Fruit fly (Drosophila melanogaster): ENCODE measurements around the gene mge.

The mge gene

DNA sequence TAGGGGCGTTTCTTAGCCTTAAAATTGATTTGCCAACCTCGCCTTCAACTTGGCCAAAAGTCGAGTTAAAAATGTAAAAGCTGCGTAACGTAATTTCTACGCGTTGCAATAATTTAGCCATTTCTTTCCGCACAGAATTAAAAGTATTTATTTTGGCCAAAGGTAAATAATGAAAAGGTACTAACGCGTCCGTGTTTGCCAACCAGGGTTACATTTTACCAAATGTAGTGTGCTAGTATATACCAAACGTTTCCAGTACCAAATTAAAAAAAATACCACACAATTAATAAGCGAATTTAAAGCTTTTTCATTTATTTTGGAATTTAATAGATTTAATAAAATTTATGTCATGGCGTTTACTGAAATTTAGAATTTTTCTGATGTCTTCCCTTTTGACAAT, 10.8 kb downstream of the mge start, which contains the start of gene Ccz1 (continued):
- peak; percentile 63 for TF ChIP-seq CG15269 (tag; optimal IDR thresholded peaks at IDR 0.05)
- TF ChIP-seq lbe (GFP tag; optimal IDR thresholded peaks at IDR 0.05): peak; percentile 69
- TF ChIP-seq Usf (GFP tag; optimal IDR thresholded peaks at IDR 0.05): no peak
- TF ChIP-seq MESR4 (GFP tag; optimal IDR thresholded peaks at IDR 0.05): peak; percentile 37
- peak; percentile 32 for TF ChIP-seq CG17802 (tag; optimal IDR thresholded peaks at IDR 0.05)
- peak; percentile 71 for TF ChIP-seq maf-S (GFP tag; optimal IDR thresholded peaks at IDR 0.05)
- TF ChIP-seq Dad (GFP tag; optimal IDR thresholded peaks at IDR 0.05): peak; percentile 51
- peak; percentile 25 for TF ChIP-seq Fer2 (tag; optimal IDR thresholded peaks at IDR 0.05)
- peak; percentile 53 for TF ChIP-seq CG12236 (GFP tag; optimal IDR thresholded peaks at IDR 0.05)
- no peak for TF ChIP-seq Kr (GFP tag; optimal IDR thresholded peaks at IDR 0.05)
- TF ChIP-seq CG2678 (tag; optimal IDR thresholded peaks at IDR 0.05): peak; percentile 59
- TF ChIP-seq B-H1 (GFP tag; IDR thresholded peaks at IDR 0.05): no peak
- no peak for TF ChIP-seq corto (GFP tag; optimal IDR thresholded peaks at IDR 0.05)
- TF ChIP-seq gro (GFP tag; optimal IDR thresholded peaks at IDR 0.05): peak; percentile 57
- peak; percentile 71 for TF ChIP-seq CG2875 (GFP tag; optimal IDR thresholded peaks at IDR 0.05)
- TF ChIP-seq CG30403 (GFP tag; optimal IDR thresholded peaks at IDR 0.05): peak; percentile 59
- TF ChIP-seq CG12299 (tag; optimal IDR thresholded peaks at IDR 0.05): peak; percentile 35
- TF ChIP-seq ewg (GFP tag; optimal IDR thresholded peaks at IDR 0.05): peak; percentile 67
- TF ChIP-seq CG1529 (GFP tag; optimal IDR thresholded peaks at IDR 0.05): peak; percentile 56
- peak; percentile 12 for TF ChIP-seq gcm (GFP tag; optimal IDR thresholded peaks at IDR 0.05)
- TF ChIP-seq CG9817 (tag; optimal IDR thresholded peaks at IDR 0.05): peak; percentile 52
- TF ChIP-seq tio (GFP tag; optimal IDR thresholded peaks at IDR 0.05): peak; percentile 81
- peak; percentile 75 for TF ChIP-seq CG17359 (tag; optimal IDR thresholded peaks at IDR 0.05)
- TF ChIP-seq zf30C (GFP tag; optimal IDR thresholded peaks at IDR 0.05): no peak
- TF ChIP-seq CG15601 (tag; optimal IDR thresholded peaks at IDR 0.05): peak; percentile 76
- peak; percentile 66 for TF ChIP-seq her (GFP tag; optimal IDR thresholded peaks at IDR 0.05)
- TF ChIP-seq chn (GFP tag; optimal IDR thresholded peaks at IDR 0.05): peak; percentile 62
- TF ChIP-seq CG12219 (GFP tag; optimal IDR thresholded peaks at IDR 0.05): no peak
- no peak for TF ChIP-seq CG10565 (GFP tag; optimal IDR thresholded peaks at IDR 0.05)
- TF ChIP-seq CG15073 (GFP tag; optimal IDR thresholded peaks at IDR 0.05): no peak
- TF ChIP-seq CG11696 (GFP tag; IDR thresholded peaks at IDR 0.05): no peak
- TF ChIP-seq lola (GFP tag; optimal IDR thresholded peaks at IDR 0.05): peak in 1 of 3 experiments; percentile 50
- TF ChIP-seq Sox102F (GFP tag; optimal IDR thresholded peaks at IDR 0.05): peak; percentile 65
- no peak for TF ChIP-seq scrt (GFP tag; optimal IDR thresholded peaks at IDR 0.05)
- TF ChIP-seq CG2199 (GFP tag; IDR thresholded peaks at IDR 0.05): no peak
- no peak for TF ChIP-seq h (optimal IDR thresholded peaks at IDR 0.05)
- no peak for TF ChIP-seq br (optimal IDR thresholded peaks at IDR 0.05)
- TF ChIP-seq Bdp1 (GFP tag; optimal IDR thresholded peaks at IDR 0.05): peak; percentile 75
- peak; percentile 60 for TF ChIP-seq CG1792 (GFP tag; optimal IDR thresholded peaks at IDR 0.05)
- peak; percentile 44 for TF ChIP-seq CG7556 (GFP tag; optimal IDR thresholded peaks at IDR 0.05)
- TF ChIP-seq lmd (GFP tag; IDR thresholded peaks at IDR 0.05): no peak
- TF ChIP-seq ranshi (GFP tag; IDR thresholded peaks at IDR 0.05): no peak
- no peak for TF ChIP-seq pfk (GFP tag; optimal IDR thresholded peaks at IDR 0.05)
- TF ChIP-seq fru (optimal IDR thresholded peaks at IDR 0.05): no peak
- TF ChIP-seq pum (GFP tag; optimal IDR thresholded peaks at IDR 0.05): peak; percentile 64
- TF ChIP-seq CG10147 (GFP tag; optimal IDR thresholded peaks at IDR 0.05): no peak
- no peak for TF ChIP-seq CG16813 (GFP tag; IDR thresholded peaks at IDR 0.05; ENCODE audit: partially characterized antibody)
- peak; percentile 52 for TF ChIP-seq sug (tag; optimal IDR thresholded peaks at IDR 0.05)
- peak; percentile 59 for TF ChIP-seq CG10462 (GFP tag; optimal IDR thresholded peaks at IDR 0.05)
- TF ChIP-seq ap (GFP tag; IDR thresholded peaks at IDR 0.05): no peak
- no peak for TF ChIP-seq Hr78 (GFP tag; optimal IDR thresholded peaks at IDR 0.05)
- TF ChIP-seq CG6654 (GFP tag; optimal IDR thresholded peaks at IDR 0.05): no peak

Data from whole organism, embryonic.